Fruit fly (Drosophila melanogaster) whole organism, prepupa: Measurements from ENCODE around the gene Teh1.

Experiments
- CG31627 ChIP-seq: fragments of 200-800 bp; sonication (Bioruptor generic); optimal IDR thresholded peaks from 3 replicates; lab custom pipeline; 2016; ENCODE audit warnings: missing biosample characterization, missing genetic modification characterization
- Eip75B ChIP-seq: fragments of 200-800 bp; sonication (Bioruptor generic); optimal IDR thresholded peaks from 3 replicates; lab custom pipeline; 2016; ENCODE audit warnings: missing biosample characterization, missing genetic modification characterization
- OdsH ChIP-seq: fragments of 200-800 bp; sonication (Bioruptor generic); optimal IDR thresholded peaks from 3 replicates; lab custom pipeline; 2016; ENCODE audit warnings: missing biosample characterization, missing genetic modification characterization
- Sox102F ChIP-seq: fragments of 200-800 bp; sonication (Bioruptor generic); optimal IDR thresholded peaks from 2 replicates; lab custom pipeline; 2016; ENCODE audit warnings: missing biosample characterization, mild to moderate bottlenecking, missing genetic modification characterization
- Sox15 ChIP-seq: fragments of 200-800 bp; sonication (Bioruptor generic); optimal IDR thresholded peaks from 3 replicates; lab custom pipeline; 2016; ENCODE audit warnings: missing biosample characterization, missing genetic modification characterization
- fd85E ChIP-seq: fragments of 200-800 bp; sonication (Bioruptor generic); optimal IDR thresholded peaks from 3 replicates; lab custom pipeline; 2016; ENCODE audit warnings: missing biosample characterization, missing genetic modification characterization
- svp ChIP-seq: fragments of 200-800 bp; sonication (Bioruptor generic); peaks from one replicate; lab custom pipeline; 2016; ENCODE audit warnings: missing biosample characterization, missing genetic modification characterization
- vri ChIP-seq: fragments of 200-800 bp; sonication (Bioruptor generic); optimal IDR thresholded peaks from 3 replicates; lab custom pipeline; 2016; ENCODE audit warnings: missing biosample characterization, mild to moderate bottlenecking, missing genetic modification characterization

DNA sequence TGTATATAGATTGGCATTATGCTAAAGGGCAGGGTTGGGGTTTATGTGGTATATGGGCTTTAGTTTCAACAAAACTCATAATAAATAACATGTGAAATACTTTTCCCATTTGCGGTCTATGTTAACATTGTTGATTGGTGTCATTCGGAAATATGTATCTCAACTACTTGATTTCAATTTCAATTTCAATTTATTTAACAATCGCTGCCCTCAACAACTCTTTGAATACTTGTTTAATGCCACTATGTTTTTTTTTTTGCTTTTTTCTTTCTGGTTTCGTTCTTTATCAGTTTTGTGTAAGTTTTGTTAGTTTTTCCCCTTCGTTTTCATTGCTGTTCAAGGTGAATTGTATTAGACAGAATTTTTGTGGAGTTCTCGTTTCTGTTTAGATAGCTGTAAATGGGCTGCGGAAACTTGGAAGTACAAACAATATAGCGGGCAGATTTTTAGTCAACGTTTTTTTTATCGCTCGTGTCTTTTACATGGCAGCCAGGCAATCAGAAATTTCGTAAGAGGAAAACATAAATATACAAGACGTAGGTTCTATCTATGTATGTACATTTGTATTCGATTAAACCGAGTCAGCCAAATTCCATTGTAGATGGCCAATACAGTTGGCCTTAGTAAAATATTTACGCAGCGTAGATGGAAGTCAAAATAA is 24.2 kb upstream of the Teh1 start:
- TF ChIP-seq fd85E (no peak), Sox102F (GFP tag; lab: Kevin White, UChicago) (no peak), Eip75B (GFP tag; lab: Kevin White, UChicago) (no peak), svp (GFP tag; lab: Kevin White, UChicago) (no peak), vri (no peak), CG31627 (no peak), OdsH (no peak), Sox15 (GFP tag; lab: Kevin White, UChicago) (no peak)
